Worm (Caenorhabditis elegans) whole organism, L1 larva: Measurements from ENCODE around the gene tbx-40.
"Not testable (repeated sequence)": the region's sequence is repeated elsewhere in the genome, so short reads cannot be mapped to it uniquely, and the experiment has no call there.

Source experiments
- C16A3.4 ChIP-seq: fragments of 150-350 bp; optimal IDR thresholded peaks from 2 replicates; lab custom pipeline; 2014; ENCODE audit warnings: missing biosample characterization, missing genetic modification characterization
- ceh-90 ChIP-seq: sonication (generic microtip); optimal IDR thresholded peaks from 2 replicates; lab custom pipeline; 2016; ENCODE audit warnings: missing genetic modification characterization, missing compliant biosample characterization
- egl-27 ChIP-seq, 2 experiments: fragments of 150-350 bp in 1 of 2; sonication (generic microtip); optimal IDR thresholded peaks; 3 replicates each; lab custom pipeline; 2017 to 2018; ENCODE audit warnings: missing biosample characterization in 2 of 2, missing genetic modification characterization in 2 of 2, missing genetic modification reagents in 2 of 2
- fos-1 ChIP-seq: fragments of 150-350 bp; optimal IDR thresholded peaks from 2 replicates; lab custom pipeline; 2014; ENCODE audit warnings: missing biosample characterization, missing genetic modification characterization
- lin-15B ChIP-seq: fragments of 150-350 bp; sonication (generic microtip); optimal IDR thresholded peaks from 3 replicates; lab custom pipeline; 2014; ENCODE audit warnings: missing biosample characterization, missing genetic modification characterization
- nhr-237 ChIP-seq: fragments of 150-350 bp; optimal IDR thresholded peaks from 2 replicates; lab custom pipeline; 2014; ENCODE audit warnings: missing biosample characterization, missing genetic modification characterization
- nhr-77 ChIP-seq: fragments of 150-350 bp; optimal IDR thresholded peaks from 2 replicates; lab custom pipeline; 2014; ENCODE audit warnings: missing biosample characterization, missing genetic modification characterization
- nhr-90 ChIP-seq: sonication (generic microtip); optimal IDR thresholded peaks from 2 replicates; lab custom pipeline; 2016; ENCODE audit warnings: mild to moderate bottlenecking, missing genetic modification characterization, missing compliant biosample characterization; ENCODE audit not compliant: poor library complexity
- sup-37 ChIP-seq: fragments of 200-800 bp; sonication (Bioruptor generic); optimal IDR thresholded peaks from 2 replicates; lab custom pipeline; 2018; ENCODE audit warnings: mild to moderate bottlenecking, missing genetic modification characterization, missing compliant biosample characterization
- unc-62 ChIP-seq: fragments of 150-350 bp; optimal IDR thresholded peaks from 2 replicates; lab custom pipeline; 2014; ENCODE audit warnings: missing biosample characterization, missing genetic modification reagents, missing genetic modification characterization

ce11 chrIV:15318982-15319381 is 9.0 kb downstream of the tbx-40 start, which contains the start of gene Y73F8A.14:
- TF ChIP-seq C16A3.4 (tag; lab: Kevin White, UChicago); lin-15B (tag; lab: Kevin White, UChicago); nhr-237 (tag; lab: Kevin White, UChicago); nhr-77 (tag; lab: Kevin White, UChicago); nhr-90; ceh-90; unc-62 (GFP tag; lab: Kevin White, UChicago); egl-27 (tag; optimal IDR thresholded peaks at IDR 0.05; lab: Kevin White, UChicago); fos-1 (tag; lab: Kevin White, UChicago); sup-37: not testable (repeated sequence)
